Worm (Caenorhabditis elegans): ENCODE data around the gene irg-8.
A peak's percentile ranks its signal among the peaks of the same experiment; 100 is the strongest.

Gene irg-8

DNA sequence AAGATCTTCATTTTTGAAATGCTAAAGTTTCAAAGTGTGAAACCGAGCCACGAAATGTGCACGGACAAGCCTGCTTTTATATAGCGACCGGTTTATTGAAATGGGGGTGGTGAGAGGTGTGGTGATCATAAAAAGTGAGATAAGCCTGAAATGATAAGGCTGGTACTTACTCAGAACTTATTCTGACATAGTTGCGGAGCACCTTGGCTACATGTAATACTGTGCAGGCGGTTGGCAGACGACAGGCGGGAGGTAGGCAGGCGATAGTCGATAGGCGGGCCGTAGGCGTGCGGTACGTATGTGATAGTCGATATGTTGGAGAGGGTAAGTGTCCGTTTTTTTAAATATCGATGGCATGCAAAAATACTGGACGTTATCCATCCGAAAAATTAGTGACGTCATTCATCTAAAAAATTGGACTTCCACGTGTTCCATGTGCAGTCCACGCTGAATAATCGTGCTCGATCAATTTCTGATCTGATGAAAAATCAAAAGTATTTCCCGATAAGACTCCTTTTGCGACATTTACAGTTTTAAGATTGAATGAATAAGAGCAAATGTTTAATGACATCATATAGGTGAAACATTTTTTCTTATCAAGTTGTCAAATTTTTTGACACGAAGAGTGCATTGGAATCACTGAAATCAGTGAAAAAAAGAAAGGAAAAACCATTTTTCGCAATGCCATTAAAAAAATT lies at the start of gene irg-8:
Gene irg-8 (minus strand): TSS at position 51 of the 698 bp plus-strand sequence.
- TF ChIP-seq ceh-34 (tag; optimal IDR thresholded peaks at IDR 0.05) (no peak), lin-11 (tag; optimal IDR thresholded peaks at IDR 0.05) (no peak), npax-4 (tag; optimal IDR thresholded peaks at IDR 0.05) (no peak), ahr-1 (tag; optimal IDR thresholded peaks at IDR 0.05) (no peak), che-1 (tag; optimal IDR thresholded peaks at IDR 0.05) (no peak), fkh-6 (tag; optimal IDR thresholded peaks at IDR 0.05) (no peak), K09A11.1 (tag; optimal IDR thresholded peaks at IDR 0.05; ENCODE audit: insufficient read depth) (no peak), pax-1 (tag; optimal IDR thresholded peaks at IDR 0.05) (no peak), T23F11.4 (GFP tag; optimal IDR thresholded peaks at IDR 0.05) (no peak), pqm-1 (tag; optimal IDR thresholded peaks at IDR 0.05) (no peak), ttx-3 (tag; optimal IDR thresholded peaks at IDR 0.05) (no peak), K02D7.2 (tag; optimal IDR thresholded peaks at IDR 0.05) (no peak), ceh-45 (GFP tag; IDR thresholded peaks at IDR 0.05) (no peak), dmd-4 (tag; optimal IDR thresholded peaks at IDR 0.05; ENCODE audit: borderline replicate concordance) (no peak), ceh-9 (tag; optimal IDR thresholded peaks at IDR 0.05) (no peak), madf-2 (tag; optimal IDR thresholded peaks at IDR 0.05) (no peak)

DNA sequence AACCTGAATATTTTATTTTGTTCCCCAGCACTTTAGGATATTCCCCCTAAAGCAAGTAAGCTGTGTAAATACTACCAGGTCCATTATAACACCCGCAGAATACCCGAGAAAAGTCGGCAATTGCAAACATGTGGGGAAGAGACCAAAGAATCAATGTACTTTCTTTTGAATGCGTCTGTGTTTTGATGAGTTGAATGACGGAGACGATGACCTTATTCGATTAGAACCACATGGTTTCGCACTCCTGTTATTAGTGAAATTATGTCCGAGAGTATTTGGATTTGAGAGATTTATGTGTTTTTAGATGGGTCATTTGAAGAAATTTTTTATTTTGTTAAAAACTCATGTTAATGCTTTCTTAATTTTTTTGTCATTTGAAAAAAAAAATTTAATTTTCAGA lies 47.8 kb upstream of the irg-8 start:
- no peak for TF ChIP-seq ceh-18 (tag; optimal IDR thresholded peaks at IDR 0.05)
- TF ChIP-seq ceh-2 (tag; optimal IDR thresholded peaks at IDR 0.05), result no peak
- TF ChIP-seq pros-1 (tag; optimal IDR thresholded peaks at IDR 0.05), result no peak
- TF ChIP-seq sdc-2 (tag; optimal IDR thresholded peaks at IDR 0.05), result no peak

DNA sequence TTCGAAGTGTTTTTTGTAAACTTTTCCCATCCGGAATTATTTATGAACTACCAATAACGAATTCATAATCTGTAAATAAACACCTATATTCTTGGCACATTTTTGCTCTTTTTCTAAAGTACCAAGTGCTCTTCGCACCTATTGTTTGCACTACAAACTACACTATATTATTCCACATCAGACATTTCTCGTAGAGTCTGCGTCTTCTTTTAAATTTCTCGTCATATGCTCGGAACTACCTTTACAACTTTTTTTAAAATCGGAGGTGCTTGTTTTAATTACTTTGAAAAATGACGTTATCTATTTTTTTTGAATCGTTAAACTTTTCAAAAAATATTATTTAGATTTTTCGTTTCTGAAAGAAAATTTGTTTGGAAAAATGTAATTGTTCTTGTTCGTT lies 47.3 kb upstream of the irg-8 start, which contains the start of gene nhr-201:
Gene nhr-201 (plus strand): TSS at position 29 of the 400 bp plus-strand sequence.
- TF ChIP-seq syd-9 (tag; optimal IDR thresholded peaks at IDR 0.05), result no peak

DNA sequence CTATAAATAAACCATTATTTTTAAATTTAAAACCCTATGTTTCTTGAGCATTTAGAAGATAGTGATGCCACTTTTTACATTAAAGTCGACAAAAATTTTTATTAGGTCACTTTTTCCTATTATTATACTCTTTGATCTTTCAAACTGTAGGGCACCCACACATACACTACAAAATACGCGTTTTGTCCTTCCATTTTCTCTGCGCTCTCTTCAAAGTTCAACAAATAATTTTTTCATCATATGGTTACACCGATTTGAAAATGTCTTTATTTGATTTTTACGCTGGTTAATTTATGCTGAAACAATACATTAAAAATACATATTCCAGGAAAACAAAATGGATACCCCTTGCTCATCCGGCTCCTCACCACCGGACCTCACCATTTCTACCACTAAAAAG lies 44.8 kb upstream of the irg-8 start, which contains the start of gene nhr-202:
Gene nhr-202 (plus strand): TSS at position 326 of the 400 bp plus-strand sequence.
- TF ChIP-seq fkh-10 (GFP tag; optimal IDR thresholded peaks at IDR 0.05), result no peak

ce11 chrV:459464-459863 lies 42.0 kb upstream of the irg-8 start, which contains the start of gene nhr-203:
TSS of gene nhr-203 (plus strand) at chrV:459795.
- TF ChIP-seq elt-2 (tag; optimal IDR thresholded peaks at IDR 0.05), result peak; percentile 26
- TF ChIP-seq C08G9.2 (tag; optimal IDR thresholded peaks at IDR 0.05), result no peak

- TF ChIP-seq ceh-30 (tag; optimal IDR thresholded peaks at IDR 0.05), result no peak
- TF ChIP-seq ceh-9 (tag; optimal IDR thresholded peaks at IDR 0.05), result no peak
Measured at ce11 chrV:457839-458238, 40.3 kb upstream of the irg-8 start.

DNA sequence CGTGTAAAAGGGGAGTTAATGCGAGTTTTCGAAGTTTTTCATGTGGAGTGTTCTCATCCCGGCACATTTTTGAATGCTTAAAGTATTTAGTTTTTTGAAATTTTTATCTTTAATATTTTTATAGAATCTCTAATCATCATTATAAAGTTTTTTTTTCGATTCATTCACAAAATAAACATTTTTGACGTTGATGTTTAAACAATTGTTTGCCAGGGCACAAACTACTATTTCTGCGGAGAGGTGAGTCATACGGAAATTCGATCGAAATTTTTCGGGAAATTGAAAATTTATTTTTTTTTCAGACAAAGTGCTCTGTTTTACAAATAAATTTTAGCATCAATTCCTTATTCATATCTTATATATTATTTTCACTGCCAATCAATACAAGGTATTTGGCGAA lies 36.1 kb upstream of the irg-8 start, which contains the start of gene nhr-98:
Gene nhr-98 (plus strand): TSS at position 301 of the 400 bp plus-strand sequence.
- no peak for TF ChIP-seq ceh-24 (tag; optimal IDR thresholded peaks at IDR 0.05)
- TF ChIP-seq sox-2 (GFP tag; IDR thresholded peaks at IDR 0.05), result no peak
- TF ChIP-seq elt-4 (tag; optimal IDR thresholded peaks at IDR 0.05), result no peak
- TF ChIP-seq K02D7.2 (tag; optimal IDR thresholded peaks at IDR 0.05), result no peak
- no peak for TF ChIP-seq hlh-30 (tag; optimal IDR thresholded peaks at IDR 0.05; ENCODE audit: insufficient read depth)
- TF ChIP-seq npax-4 (tag; optimal IDR thresholded peaks at IDR 0.05), result no peak
- TF ChIP-seq K09A11.1 (tag; optimal IDR thresholded peaks at IDR 0.05; ENCODE audit: insufficient read depth), result no peak
